Fruit fly (Drosophila melanogaster) Kc167 (cell line): Measurements from ENCODE around the gene CG6055.

Experiments
- Myc ChIP-seq: fragments of >200 bp; optimal IDR thresholded peaks from 2 replicates; lab custom pipeline; 2017; ENCODE audit warnings: missing external identifiers
- Sin3A ChIP-seq: fragments of >200 bp; optimal IDR thresholded peaks from 2 replicates; lab custom pipeline; 2018; ENCODE audit warnings: missing external identifiers
- h ChIP-seq: fragments of >200 bp; optimal IDR thresholded peaks from 3 replicates; lab custom pipeline; 2018; ENCODE audit warnings: missing external identifiers
- insv ChIP-seq: fragments of >200 bp; optimal IDR thresholded peaks from 3 replicates; lab custom pipeline; 2018; ENCODE audit warnings: missing external identifiers
- psq ChIP-seq: fragments of >200 bp; optimal IDR thresholded peaks from 2 replicates; lab custom pipeline; 2017; ENCODE audit warnings: missing external identifiers
- ttk ChIP-seq: sonication (Bioruptor generic); optimal IDR thresholded peaks from 2 replicates; lab custom pipeline; 2017; ENCODE audit warnings: missing external identifiers

dm6 chr2L:7425690-7426056, 40.7 kb upstream of the CG6055 start:
- no peak for TF ChIP-seq Myc (lab: Kevin White, UChicago)
- no peak for TF ChIP-seq psq (lab: Kevin White, UChicago)
- no peak for TF ChIP-seq ttk (lab: Kevin White, UChicago)
- TF ChIP-seq h (lab: Kevin White, UChicago): no peak
- TF ChIP-seq Sin3A (lab: Kevin White, UChicago): no peak
- no peak for TF ChIP-seq insv (lab: Kevin White, UChicago)
